Worm (Caenorhabditis elegans): ENCODE data around the gene C45B11.8.

DNA sequence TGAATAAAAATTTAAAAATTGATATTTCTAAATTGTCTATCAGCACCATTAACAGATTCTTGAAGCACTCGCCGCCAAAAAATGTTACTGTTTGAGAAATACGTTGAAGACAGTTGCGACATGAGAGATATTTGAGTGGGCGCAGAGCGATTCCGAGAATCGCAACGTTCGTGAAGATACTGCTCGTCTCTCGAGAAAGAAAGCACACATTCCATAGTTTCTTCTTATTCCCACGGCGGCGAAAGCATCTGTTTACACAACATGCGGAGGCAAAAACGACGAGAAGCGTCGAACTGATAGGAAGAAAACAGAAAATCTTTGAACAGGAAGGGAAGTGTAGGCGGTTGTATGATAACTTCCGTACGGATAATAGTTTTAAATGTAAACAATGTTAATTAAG lies 41.9 kb downstream of the C45B11.8 start:
- peak; percentile 5 for TF ChIP-seq pat-9 (tag; optimal IDR thresholded peaks at IDR 0.05)
- TF ChIP-seq unc-42 (tag; optimal IDR thresholded peaks at IDR 0.05): no peak
- no peak for TF ChIP-seq che-1 (tag; optimal IDR thresholded peaks at IDR 0.05)
- no peak for TF ChIP-seq unc-55 (GFP tag; optimal IDR thresholded peaks at IDR 0.05)
- TF ChIP-seq ceh-18 (tag; optimal IDR thresholded peaks at IDR 0.05): peak; percentile 94
- peak; percentile 76 for TF ChIP-seq rnt-1 (tag; optimal IDR thresholded peaks at IDR 0.05)
- TF ChIP-seq tbx-2 (tag; optimal IDR thresholded peaks at IDR 0.05): peak; percentile 67
- no peak for TF ChIP-seq pha-4 (tag; optimal IDR thresholded peaks at IDR 0.05)
